Worm (Caenorhabditis elegans) whole organism, late embryonic: ENCODE data around the gene F58G6.3.

Experiments
- ceh-45 ChIP-seq: fragments of 200-800 bp; sonication (Bioruptor generic); IDR thresholded peaks from 2 replicates; pipeline ENCODE4 v1.3.6; 2022; ENCODE audit warnings: missing genetic modification reagents, missing genetic modification characterization, missing compliant biosample characterization
- ceh-6 ChIP-seq: fragments of 200-800 bp; sonication (Bioruptor generic); optimal IDR thresholded peaks from 2 replicates; lab custom pipeline; 2018; ENCODE audit warnings: mild to moderate bottlenecking, missing genetic modification characterization, missing compliant biosample characterization
- dve-1 ChIP-seq: sonication (generic microtip); optimal IDR thresholded peaks from 2 replicates; lab custom pipeline; 2017; ENCODE audit warnings: antibody characterized with exemption, mild to moderate bottlenecking, missing genetic modification characterization, missing compliant biosample characterization
- hlh-6 ChIP-seq: sonication (generic microtip); optimal IDR thresholded peaks from 2 replicates; lab custom pipeline; 2016; ENCODE audit warnings: missing genotype, missing genetic modification characterization, missing compliant biosample characterization
- pat-9 ChIP-seq: fragments of 200-800 bp; sonication (Bioruptor generic); optimal IDR thresholded peaks from 2 replicates; lab custom pipeline; 2018; ENCODE audit warnings: mild to moderate bottlenecking, missing genetic modification characterization, moderate library complexity, missing compliant biosample characterization

DNA sequence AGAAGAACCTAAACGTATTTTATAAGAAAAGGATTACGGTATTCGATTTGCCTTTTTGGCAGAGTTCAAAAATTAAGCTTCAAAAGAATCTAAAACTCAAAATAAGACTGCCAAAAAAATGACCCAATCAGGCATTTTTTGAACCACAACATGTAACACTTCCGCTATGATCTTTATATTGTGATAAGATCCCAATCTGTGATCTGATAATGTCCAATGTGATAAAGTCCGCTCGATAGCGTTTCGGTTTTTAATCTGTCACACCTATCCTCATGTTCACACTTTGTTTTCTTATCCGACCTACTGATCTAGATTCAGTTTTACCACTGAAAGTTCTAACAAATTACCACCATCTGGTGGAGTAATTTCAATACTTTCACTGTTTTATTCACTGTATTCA, 39.3 kb upstream of the F58G6.3 start:
- no peak for TF ChIP-seq hlh-6 (tag; lab: Kevin White, UChicago)
- TF ChIP-seq ceh-45 (GFP tag; lab: Robert Waterston, UW): no peak
- no peak for TF ChIP-seq ceh-6
- no peak for TF ChIP-seq pat-9
- TF ChIP-seq dve-1 (tag; lab: Kevin White, UChicago): no peak
